Fruit fly (Drosophila melanogaster): ENCODE measurements around the gene Coq8.
A peak's percentile ranks its signal among the peaks of the same experiment; 100 is the strongest.

The Coq8 gene

DNA sequence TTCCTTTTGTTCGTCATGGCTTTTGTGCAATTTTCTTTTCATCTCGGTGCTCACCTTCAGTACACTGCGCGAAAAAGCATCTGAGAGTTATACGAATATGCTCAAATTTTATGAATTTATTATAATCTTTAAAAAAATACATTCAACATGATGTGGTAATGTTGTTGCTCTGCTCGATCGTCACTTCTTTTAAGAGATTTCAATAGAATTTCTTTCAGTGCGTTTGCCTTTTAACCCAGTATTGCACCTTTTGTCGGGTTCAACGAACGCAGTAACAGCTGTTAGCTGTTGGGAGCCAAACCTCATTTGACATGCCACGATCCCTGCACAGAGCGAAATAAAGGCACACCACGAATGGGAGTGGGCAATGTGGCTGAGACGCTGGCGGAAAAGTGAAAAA is 39.0 kb upstream of the Coq8 start (continued):
- TF ChIP-seq bsh (GFP tag; optimal IDR thresholded peaks at IDR 0.05) = peak in 1 of 2 experiments; percentile 19
- peak; percentile 25 for TF ChIP-seq CG1603 (tag; optimal IDR thresholded peaks at IDR 0.05)
- peak; percentile 62 for TF ChIP-seq dmrt11E (tag; optimal IDR thresholded peaks at IDR 0.05)
- TF ChIP-seq gt (GFP tag; IDR thresholded peaks at IDR 0.05) = no peak
- peak; percentile 47; the same call in 1 of the 3 replicates for TF ChIP-seq ci (GFP tag; IDR thresholded peaks at IDR 0.05)
- TF ChIP-seq CG11085 (GFP tag; IDR thresholded peaks at IDR 0.05) = no peak
- 0 out of 3 replicates have a peak, but pooled peaks have one; percentile 20 for TF ChIP-seq CG17361 (GFP tag; IDR thresholded peaks at IDR 0.05)
- TF ChIP-seq lilli (GFP tag; optimal IDR thresholded peaks at IDR 0.05) = peak; percentile 8
- no peak for TF ChIP-seq Ssrp (tag; optimal IDR thresholded peaks at IDR 0.05)
- no peak for TF ChIP-seq sug (tag; optimal IDR thresholded peaks at IDR 0.05)
- TF ChIP-seq CG7556 (GFP tag; optimal IDR thresholded peaks at IDR 0.05) = peak; percentile 14
- no peak for TF ChIP-seq CG3065 (GFP tag; optimal IDR thresholded peaks at IDR 0.05)
- peak; percentile 44 for TF ChIP-seq CG15696 (tag; optimal IDR thresholded peaks at IDR 0.05)
- peak; percentile 7 for TF ChIP-seq CG18476 (GFP tag; optimal IDR thresholded peaks at IDR 0.05)
- no peak for TF ChIP-seq CG8944 (GFP tag; optimal IDR thresholded peaks at IDR 0.05)
- TF ChIP-seq CG8924 (tag; optimal IDR thresholded peaks at IDR 0.05) = no peak
- peak; percentile 69 for TF ChIP-seq zen (tag; optimal IDR thresholded peaks at IDR 0.05)
- TF ChIP-seq unpg (GFP tag; optimal IDR thresholded peaks at IDR 0.05) = no peak
- peak; percentile 4 for TF ChIP-seq CG30431 (GFP tag; optimal IDR thresholded peaks at IDR 0.05)
- no peak for TF ChIP-seq otp (GFP tag; IDR thresholded peaks at IDR 0.05)
- peak; percentile 55 for TF ChIP-seq Xrp1 (GFP tag; IDR thresholded peaks at IDR 0.05)
- no peak for TF ChIP-seq CG11093 (GFP tag; IDR thresholded peaks at IDR 0.05)
- no peak for TF ChIP-seq vfl (GFP tag; optimal IDR thresholded peaks at IDR 0.05)
- TF ChIP-seq gem (tag; optimal IDR thresholded peaks at IDR 0.05) = peak; percentile 31

DNA sequence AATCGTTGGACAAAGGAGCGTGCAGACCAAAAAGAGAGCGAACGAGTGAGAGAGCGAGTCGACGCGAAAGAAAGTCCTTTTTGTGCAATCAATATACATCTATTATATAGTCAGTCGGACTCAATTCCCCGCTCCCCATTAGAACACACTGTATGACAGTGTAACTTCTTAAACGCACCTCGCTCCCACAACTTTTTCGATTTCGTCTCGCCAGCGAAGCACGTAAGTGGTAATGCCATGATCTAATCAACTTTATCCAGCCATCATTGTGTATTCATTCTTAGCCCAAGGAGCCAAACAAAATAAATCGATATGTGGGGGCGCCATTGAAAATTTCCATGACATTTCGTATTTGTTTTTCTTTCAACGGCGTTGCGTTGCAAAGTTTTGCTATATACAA is 38.1 kb upstream of the Coq8 start:
- TF ChIP-seq CG18476 (GFP tag; optimal IDR thresholded peaks at IDR 0.05) (peak; percentile 66), Rx (GFP tag; IDR thresholded peaks at IDR 0.05) (no peak), Sry-β (GFP tag; optimal IDR thresholded peaks at IDR 0.05) (no peak), Ets65A (GFP tag) (peak; percentile 58), onecut (GFP tag; IDR thresholded peaks at IDR 0.05) (peak; percentile 49; the same call in 1 of the 2 replicates)

DNA sequence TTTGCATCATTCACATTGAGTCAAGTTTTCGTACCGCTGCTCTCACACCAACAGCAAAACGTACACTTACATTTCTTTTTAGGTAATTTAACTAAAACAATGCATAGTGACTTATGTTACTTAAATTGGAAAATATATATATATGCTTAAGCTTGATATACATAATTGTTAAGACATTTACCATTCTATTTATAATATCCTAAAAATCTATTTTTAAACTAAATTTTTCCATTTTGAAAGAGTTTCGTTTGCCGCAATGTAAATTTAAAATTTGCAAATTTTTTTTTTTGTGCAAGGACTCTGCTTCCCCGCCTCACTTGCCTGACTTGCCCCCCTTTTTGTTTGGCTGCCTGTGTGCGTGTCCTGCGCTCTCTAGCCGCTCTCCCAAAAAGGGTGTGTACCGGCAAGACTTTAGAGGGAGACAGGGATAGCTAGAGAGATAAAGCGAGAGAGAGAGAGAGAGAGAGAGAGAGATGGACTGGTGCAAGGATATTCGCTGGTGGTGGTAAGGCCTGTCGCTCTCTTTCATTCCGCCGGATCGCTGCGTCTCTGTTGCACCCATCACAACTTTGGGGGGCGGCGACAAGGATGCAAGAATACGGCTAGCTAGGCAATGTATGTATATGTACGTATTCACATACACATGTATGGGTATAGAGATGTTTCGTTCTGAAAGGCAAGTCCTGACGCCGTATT is 37.1 kb upstream of the Coq8 start:
- TF ChIP-seq klu (GFP tag; IDR thresholded peaks at IDR 0.05) (0 out of 2 replicates have a peak, but pooled peaks have one; percentile 17), CG10267 (tag; optimal IDR thresholded peaks at IDR 0.05) (peak; percentile 37), tgo (GFP tag; IDR thresholded peaks at IDR 0.05) (peak; percentile 49; the same call in 1 of the 3 replicates), odd (GFP tag; optimal IDR thresholded peaks at IDR 0.05) (no peak), CG2116 (GFP tag; optimal IDR thresholded peaks at IDR 0.05) (no peak), CG4707 (GFP tag; optimal IDR thresholded peaks at IDR 0.05) (no peak), CG15696 (tag; optimal IDR thresholded peaks at IDR 0.05) (no peak), wor (GFP tag; IDR thresholded peaks at IDR 0.05) (0 out of 2 replicates have a peak, but pooled peaks have one; percentile 25), CG18011 (GFP tag; optimal IDR thresholded peaks at IDR 0.05) (no peak), cwo (GFP tag; optimal IDR thresholded peaks at IDR 0.05) (peak; percentile 55), chinmo (GFP tag; IDR thresholded peaks at IDR 0.05; ENCODE audit: partially characterized antibody) (0 out of 4 replicates have a peak, but pooled peaks have one; percentile 56), tll (GFP tag; optimal IDR thresholded peaks at IDR 0.05) (peak in 1 of 2 experiments; percentile 47), CG6854 (GFP tag; optimal IDR thresholded peaks at IDR 0.05) (peak; percentile 44), CG1233 (GFP tag; optimal IDR thresholded peaks at IDR 0.05) (no peak), CG32772 (GFP tag; IDR thresholded peaks at IDR 0.05) (0 out of 2 replicates have a peak, but pooled peaks have one; percentile 15), Rx (GFP tag; IDR thresholded peaks at IDR 0.05) (no peak), gce (GFP tag; IDR thresholded peaks at IDR 0.05) (0 out of 3 replicates have a peak, but pooled peaks have one; percentile 19), CG30431 (GFP tag; optimal IDR thresholded peaks at IDR 0.05) (no peak), Meics (GFP tag; optimal IDR thresholded peaks at IDR 0.05) (peak; percentile 63), lov (optimal IDR thresholded peaks at IDR 0.05) (no peak), lov (GFP tag; IDR thresholded peaks at IDR 0.05) (no peak), CG4854 (GFP tag; optimal IDR thresholded peaks at IDR 0.05) (no peak)

Data from whole organism, embryonic.